Worm (Caenorhabditis elegans) whole organism, L4 larva: ENCODE data around the gene lgc-4.

Experiments
- F10B5.3 ChIP-seq: sonication (generic microtip); optimal IDR thresholded peaks from 2 replicates; lab custom pipeline; 2016; ENCODE audit warnings: mild to moderate bottlenecking, missing genetic modification characterization, missing compliant biosample characterization
- F37D6.2 ChIP-seq: sonication (generic microtip); optimal IDR thresholded peaks from 2 replicates; lab custom pipeline; 2016; ENCODE audit warnings: mild to moderate bottlenecking, missing genetic modification characterization, missing compliant biosample characterization
- F49E8.2 ChIP-seq: sonication (generic microtip); optimal IDR thresholded peaks from 2 replicates; lab custom pipeline; 2016; ENCODE audit warnings: missing compliant biosample characterization, mild to moderate bottlenecking, missing genetic modification characterization, borderline replicate concordance
- Y48G9A.11 ChIP-seq: fragments of 200-800 bp; sonication (Bioruptor generic); IDR thresholded peaks from 2 replicates; pipeline ENCODE4 v1.3.6; 2022; ENCODE audit warnings: missing genetic modification reagents, missing genetic modification characterization, missing compliant biosample characterization
- Y5F2A.4 ChIP-seq: fragments of 200-800 bp; sonication (Bioruptor generic); optimal IDR thresholded peaks from 2 replicates; lab custom pipeline; 2018; ENCODE audit warnings: mild to moderate bottlenecking, missing genetic modification characterization, missing compliant biosample characterization
- Y75B8A.6 ChIP-seq: fragments of 200-800 bp; sonication (Bioruptor generic); IDR thresholded peaks from 2 replicates; pipeline ENCODE4 v1.3.6; 2022; ENCODE audit warnings: missing genetic modification reagents, missing genetic modification characterization, missing compliant biosample characterization
- ZK337.2 ChIP-seq: fragments of 200-800 bp; sonication (Bioruptor generic); IDR thresholded peaks from 2 replicates; pipeline ENCODE4 v1.3.6; 2022; ENCODE audit warnings: missing genetic modification reagents, missing genetic modification characterization, missing compliant biosample characterization
- arid-1 ChIP-seq: fragments of 200-800 bp; sonication (Bioruptor generic); conservative IDR thresholded peaks from 2 replicates; pipeline ENCODE4 v1.3.6; 2022; ENCODE audit warnings: missing genetic modification reagents, missing genetic modification characterization, missing compliant biosample characterization
- ces-1 ChIP-seq: fragments of 150-350 bp; sonication (generic microtip); optimal IDR thresholded peaks from 4 replicates; lab custom pipeline; 2014; ENCODE audit warnings: missing biosample characterization, missing genetic modification reagents, missing genetic modification characterization
- ctbp-1 ChIP-seq: fragments of 200-800 bp; sonication (Bioruptor generic); IDR thresholded peaks from 2 replicates; pipeline ENCODE4 v1.3.6; 2022; ENCODE audit warnings: missing genetic modification reagents, missing genetic modification characterization, missing compliant biosample characterization
- daf-12 ChIP-seq: fragments of 150-350 bp; optimal IDR thresholded peaks from 2 replicates; lab custom pipeline; 2014; ENCODE audit warnings: missing biosample characterization, missing genetic modification reagents, missing genetic modification characterization
- daf-16 ChIP-seq, 3 experiments: sonication (generic microtip); optimal IDR thresholded peaks; 2 replicates each; lab custom pipeline; 2016 to 2017; ENCODE audit warnings: missing genetic modification characterization in 3 of 3, missing genetic modification reagents in 3 of 3, mild to moderate bottlenecking in 2 of 3, missing compliant biosample characterization in 2 of 3, missing biosample characterization in 1 of 3, moderate library complexity in 1 of 3
- daf-19 ChIP-seq: fragments of 200-800 bp; sonication (Bioruptor generic); conservative IDR thresholded peaks from 2 replicates; pipeline ENCODE4 v1.3.6; 2022; ENCODE audit warnings: missing genetic modification characterization, missing compliant biosample characterization
- daf-8 ChIP-seq: fragments of 200-800 bp; sonication (Bioruptor generic); IDR thresholded peaks from 2 replicates; pipeline ENCODE4 v1.3.6; 2022; ENCODE audit warnings: missing genetic modification characterization, missing compliant biosample characterization
- dmd-6 ChIP-seq: fragments of 200-800 bp; sonication (Bioruptor generic); IDR thresholded peaks from 2 replicates; pipeline ENCODE4 v1.3.6; 2022; ENCODE audit warnings: missing genetic modification reagents, missing genetic modification characterization, missing compliant biosample characterization
- dmd-8 ChIP-seq: fragments of 200-800 bp; sonication (Bioruptor generic); IDR thresholded peaks from 2 replicates; pipeline ENCODE4 v1.3.6; 2022; ENCODE audit warnings: missing genetic modification characterization, missing compliant biosample characterization
- duxl-1 ChIP-seq: sonication (generic microtip); optimal IDR thresholded peaks from 2 replicates; lab custom pipeline; 2016; ENCODE audit warnings: mild to moderate bottlenecking, missing genetic modification characterization, moderate library complexity, missing compliant biosample characterization; ENCODE audit not compliant: poor library complexity
- dve-1 ChIP-seq: sonication (generic microtip); optimal IDR thresholded peaks from 2 replicates; lab custom pipeline; 2017; ENCODE audit warnings: antibody characterized with exemption, mild to moderate bottlenecking, missing genetic modification characterization, missing compliant biosample characterization; ENCODE audit not compliant: insufficient read depth
- egl-27 ChIP-seq: sonication (generic microtip); optimal IDR thresholded peaks from 3 replicates; lab custom pipeline; 2017; ENCODE audit warnings: missing biosample characterization, missing genetic modification reagents, missing genetic modification characterization
- egl-43 ChIP-seq: fragments of 200-800 bp; sonication (Bioruptor generic); IDR thresholded peaks from 2 replicates; pipeline ENCODE4 v1.3.6; 2022; ENCODE audit warnings: missing genetic modification reagents, missing genetic modification characterization, missing compliant biosample characterization
- fos-1 ChIP-seq: fragments of 150-350 bp; optimal IDR thresholded peaks from 2 replicates; lab custom pipeline; 2014; ENCODE audit warnings: missing biosample characterization, missing genetic modification characterization
- gei-8 ChIP-seq: fragments of 200-800 bp; sonication (Bioruptor generic); optimal IDR thresholded peaks from 2 replicates; lab custom pipeline; 2018; ENCODE audit warnings: mild to moderate bottlenecking, missing genetic modification characterization, missing compliant biosample characterization
- hlh-11 ChIP-seq: fragments of 200-800 bp; sonication (Bioruptor generic); optimal IDR thresholded peaks from 2 replicates; lab custom pipeline; 2018; ENCODE audit warnings: mild to moderate bottlenecking, missing genetic modification characterization, missing compliant biosample characterization
- hlh-30 ChIP-seq: sonication (generic microtip); optimal IDR thresholded peaks from 2 replicates; lab custom pipeline; 2017; ENCODE audit warnings: antibody characterized with exemption, mild to moderate bottlenecking, missing genetic modification characterization, missing compliant biosample characterization; ENCODE audit not compliant: insufficient read depth
- hmg-1.1 ChIP-seq: fragments of 200-800 bp; sonication (Bioruptor generic); IDR thresholded peaks from 2 replicates; pipeline ENCODE4 v1.3.6; 2022; ENCODE audit warnings: missing genetic modification reagents, missing genetic modification characterization, missing compliant biosample characterization
- lim-7 ChIP-seq: fragments of 200-800 bp; sonication (Bioruptor generic); IDR thresholded peaks from 2 replicates; pipeline ENCODE4 v1.3.6; 2022; ENCODE audit warnings: missing genetic modification characterization, missing compliant biosample characterization
- lin-38 ChIP-seq: fragments of 200-800 bp; sonication (Bioruptor generic); IDR thresholded peaks from 2 replicates; pipeline ENCODE4 v1.3.6; 2022; ENCODE audit warnings: missing genetic modification reagents, missing genetic modification characterization, missing compliant biosample characterization
- lir-3 ChIP-seq: sonication (generic microtip); optimal IDR thresholded peaks from 2 replicates; lab custom pipeline; 2016; ENCODE audit warnings: mild to moderate bottlenecking, missing genetic modification characterization, missing compliant biosample characterization
- madf-5 ChIP-seq, 2 experiments: fragments of 200-800 bp; sonication (Bioruptor generic); IDR thresholded peaks; 2 replicates each; pipeline ENCODE4 v1.3.6; 2022; ENCODE audit warnings: missing compliant biosample characterization in 2 of 2, missing genetic modification characterization in 2 of 2
- mdt-29 ChIP-seq: fragments of 200-800 bp; sonication (Bioruptor generic); IDR thresholded peaks from 2 replicates; pipeline ENCODE4 v1.3.6; 2022; ENCODE audit warnings: missing genetic modification reagents, missing genetic modification characterization, missing compliant biosample characterization
- mes-2 ChIP-seq: sonication (generic microtip); optimal IDR thresholded peaks from 2 replicates; lab custom pipeline; 2016; ENCODE audit warnings: missing genotype, mild to moderate bottlenecking, missing genetic modification characterization, missing compliant biosample characterization; ENCODE audit not compliant: poor library complexity, severe bottlenecking
- mxl-3 ChIP-seq: fragments of 200-800 bp; sonication (Bioruptor generic); optimal IDR thresholded peaks from 2 replicates; lab custom pipeline; 2018; ENCODE audit warnings: mild to moderate bottlenecking, missing genetic modification characterization, missing compliant biosample characterization
- nhr-11 ChIP-seq: fragments of 150-350 bp; optimal IDR thresholded peaks from 2 replicates; lab custom pipeline; 2014; ENCODE audit warnings: missing biosample characterization, missing genetic modification characterization
- nhr-237 ChIP-seq: sonication (generic microtip); optimal IDR thresholded peaks from 2 replicates; lab custom pipeline; 2017; ENCODE audit warnings: missing biosample characterization, missing genetic modification characterization
- nhr-42 ChIP-seq: fragments of 200-800 bp; sonication (Bioruptor generic); IDR thresholded peaks from 2 replicates; pipeline ENCODE4 v1.3.6; 2022; ENCODE audit warnings: missing genetic modification characterization, missing compliant biosample characterization
- nhr-48 ChIP-seq: sonication (generic microtip); optimal IDR thresholded peaks from 2 replicates; lab custom pipeline; 2016; ENCODE audit warnings: mild to moderate bottlenecking, missing genetic modification characterization, missing compliant biosample characterization
- nhr-6 ChIP-seq: fragments of 150-350 bp; optimal IDR thresholded peaks from 2 replicates; lab custom pipeline; 2014; ENCODE audit warnings: missing biosample characterization, missing genetic modification characterization
- nhr-76 ChIP-seq: fragments of 150-350 bp; optimal IDR thresholded peaks from 2 replicates; lab custom pipeline; 2014; ENCODE audit warnings: missing biosample characterization, missing genetic modification characterization
- pha-4 ChIP-seq, 2 experiments: fragments of 150-350 bp in 1 of 2; fragments of 200-800 bp in 1 of 2; sonication (Bioruptor generic) in 1 of 2; IDR thresholded peaks in 1 of 2; optimal IDR thresholded peaks in 1 of 2; 2 replicates each; pipeline versions ENCODE4 v1.3.6 to Lab custom; 2014 to 2022; ENCODE audit warnings: missing genetic modification characterization in 2 of 2, missing genetic modification reagents in 2 of 2, missing biosample characterization in 1 of 2, missing compliant biosample characterization in 1 of 2
- pqm-1 ChIP-seq: sonication (generic microtip); optimal IDR thresholded peaks from 2 replicates; lab custom pipeline; 2017; ENCODE audit warnings: missing biosample characterization, missing genetic modification characterization
- rbr-2 ChIP-seq: sonication (generic microtip); optimal IDR thresholded peaks from 2 replicates; lab custom pipeline; 2016; ENCODE audit warnings: missing genotype, missing genetic modification characterization, missing compliant biosample characterization
- saeg-2 ChIP-seq: fragments of 200-800 bp; sonication (Bioruptor generic); IDR thresholded peaks from 2 replicates; pipeline ENCODE4 v1.3.6; 2022; ENCODE audit warnings: missing genetic modification reagents, missing genetic modification characterization, missing compliant biosample characterization
- tra-1 ChIP-seq: fragments of 200-800 bp; sonication (Bioruptor generic); IDR thresholded peaks from 2 replicates; pipeline ENCODE4 v1.3.6; 2022; ENCODE audit warnings: missing genetic modification reagents, missing genetic modification characterization, missing compliant biosample characterization
- vab-7 ChIP-seq: fragments of 200-800 bp; sonication (Bioruptor generic); IDR thresholded peaks from 2 replicates; pipeline ENCODE4 v1.3.6; 2022; ENCODE audit warnings: missing genetic modification reagents, missing genetic modification characterization, missing compliant biosample characterization
- zag-1 ChIP-seq: fragments of 150-350 bp; optimal IDR thresholded peaks from 2 replicates; lab custom pipeline; 2014; ENCODE audit warnings: missing biosample characterization, missing genetic modification characterization
- zfp-3 ChIP-seq: fragments of 200-800 bp; sonication (Bioruptor generic); conservative IDR thresholded peaks from 2 replicates; pipeline ENCODE4 v1.3.6; 2022; ENCODE audit warnings: missing genetic modification reagents, missing genetic modification characterization, missing compliant biosample characterization
- zip-11 ChIP-seq: fragments of 200-800 bp; sonication (Bioruptor generic); IDR thresholded peaks from 2 replicates; pipeline ENCODE4 v1.3.6; 2022; ENCODE audit warnings: missing genetic modification characterization, missing compliant biosample characterization
- ztf-7 ChIP-seq: fragments of 150-350 bp; optimal IDR thresholded peaks from 2 replicates; lab custom pipeline; 2014; ENCODE audit warnings: missing biosample characterization, missing genetic modification characterization

The lgc-4 gene

DNA sequence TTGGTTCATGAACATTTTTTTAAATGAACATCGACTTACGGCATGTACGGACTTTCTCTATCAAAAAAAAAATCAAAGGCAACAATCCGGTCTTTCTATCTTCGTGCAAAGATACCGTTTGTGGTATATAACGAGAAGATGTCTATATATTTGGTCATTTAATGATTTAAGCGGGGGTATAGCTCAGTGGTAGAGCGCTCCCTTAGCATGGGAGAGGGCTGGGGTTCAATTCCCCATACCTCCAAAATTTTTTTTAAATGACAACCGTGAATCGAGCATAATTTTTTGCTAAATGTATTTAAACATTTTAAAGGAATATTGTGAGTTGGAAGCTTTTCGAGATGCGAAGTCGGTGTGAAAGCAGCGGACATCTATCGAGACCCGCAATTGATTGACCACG is 3.3 kb downstream of the lgc-4 start (continued):
- TF ChIP-seq ZK337.2 (GFP tag; lab: Robert Waterston, UW), result peak; percentile 56; the same call in 1 of the 2 replicates
- TF ChIP-seq zfp-3 (GFP tag; lab: Robert Waterston, UW), result 0 out of 2 replicates have a peak, but pooled peaks have one; percentile 19
- peak; percentile 11 for TF ChIP-seq hlh-11 (tag; lab: Kevin White, UChicago)
- peak; percentile 62 for TF ChIP-seq mes-2 (tag; lab: Kevin White, UChicago)
- no peak for TF ChIP-seq nhr-42 (GFP tag; lab: Robert Waterston, UW)
- no peak for TF ChIP-seq nhr-6 (tag; lab: Kevin White, UChicago)
- 0 out of 2 replicates have a peak, but pooled peaks have one; percentile 15 for TF ChIP-seq hmg-1.1 (GFP tag; lab: Robert Waterston, UW)
- TF ChIP-seq nhr-48, result peak; percentile 19
- TF ChIP-seq vab-7, result peak; percentile 71
- TF ChIP-seq lin-38, result no peak
- TF ChIP-seq dmd-8 (GFP tag; lab: Robert Waterston, UW), result peak; percentile 89
- 0 out of 2 replicates have a peak, but pooled peaks have one; percentile 36 for TF ChIP-seq ctbp-1 (GFP tag; lab: Robert Waterston, UW)
- peak in 1 of 2 experiments; percentile 85 for TF ChIP-seq daf-16 (GFP tag; optimal IDR thresholded peaks at IDR 0.05; lab: Kevin White, UChicago)
- no peak for TF ChIP-seq daf-16 (tag; optimal IDR thresholded peaks at IDR 0.05; lab: Kevin White, UChicago)
- TF ChIP-seq duxl-1 (tag; lab: Kevin White, UChicago), result peak; percentile 63
- peak; percentile 11 for TF ChIP-seq F49E8.2 (tag; lab: Kevin White, UChicago)
- peak; percentile 33 for TF ChIP-seq gei-8
- TF ChIP-seq tra-1, result peak; percentile 64
- no peak for TF ChIP-seq dve-1
- no peak for TF ChIP-seq nhr-76 (tag; lab: Kevin White, UChicago)
- peak; percentile 52 for TF ChIP-seq lir-3 (tag; lab: Kevin White, UChicago)
- TF ChIP-seq pha-4 (GFP tag; IDR thresholded peaks at IDR 0.05; lab: Robert Waterston, UW), result peak; percentile 78; the same call in 1 of the 2 replicates
- no peak for TF ChIP-seq pha-4 (tag; optimal IDR thresholded peaks at IDR 0.05; lab: Kevin White, UChicago)
- no peak for TF ChIP-seq nhr-11 (tag; lab: Kevin White, UChicago)
- TF ChIP-seq dmd-6, result peak; percentile 43
- no peak for TF ChIP-seq daf-12
- no peak for TF ChIP-seq Y75B8A.6 (GFP tag; lab: Robert Waterston, UW)
- no peak for TF ChIP-seq fos-1 (tag; lab: Kevin White, UChicago)
- no peak for TF ChIP-seq zag-1
- TF ChIP-seq saeg-2 (GFP tag; lab: Robert Waterston, UW), result 0 out of 2 replicates have a peak, but pooled peaks have one; percentile 42
- 0 out of 2 replicates have a peak, but pooled peaks have one; percentile 8 for TF ChIP-seq mdt-29
- peak; percentile 91 for TF ChIP-seq egl-43
- TF ChIP-seq nhr-237 (tag; lab: Kevin White, UChicago), result no peak
- no peak for TF ChIP-seq rbr-2 (tag; lab: Kevin White, UChicago)
- TF ChIP-seq Y48G9A.11 (GFP tag; lab: Robert Waterston, UW), result peak; percentile 72
- no peak for TF ChIP-seq egl-27
- peak; percentile 60; the same call in 1 of the 2 replicates for TF ChIP-seq daf-19 (GFP tag; lab: Robert Waterston, UW)
- TF ChIP-seq pqm-1, result no peak
- TF ChIP-seq hlh-30 (tag; lab: Kevin White, UChicago), result peak; percentile 30
- TF ChIP-seq ztf-7 (tag; lab: Kevin White, UChicago), result no peak

DNA sequence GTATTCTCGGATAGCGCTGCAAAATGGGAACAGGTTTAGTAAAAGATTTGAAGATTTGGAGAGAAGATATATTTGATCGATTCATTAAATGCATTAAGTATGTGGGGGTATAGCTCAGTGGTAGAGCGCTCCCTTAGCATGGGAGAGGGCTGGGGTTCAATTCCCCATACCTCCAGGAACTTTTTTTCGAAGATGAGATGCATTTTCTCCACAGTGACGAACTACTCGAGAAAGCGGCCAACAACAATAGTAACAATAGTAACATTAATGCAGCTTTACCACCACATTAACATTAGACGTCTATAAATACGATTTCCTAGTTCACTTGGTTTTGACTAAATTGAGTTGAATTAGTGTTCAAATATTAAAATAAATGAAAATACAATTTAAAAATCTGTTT is 4.3 kb downstream of the lgc-4 start:
- TF ChIP-seq Y5F2A.4 (GFP tag; lab: Kevin White, UChicago) (peak; percentile 29), F49E8.2 (tag; lab: Kevin White, UChicago) (peak; percentile 74), F37D6.2 (no peak), zip-11 (0 out of 2 replicates have a peak, but pooled peaks have one; percentile 54), F10B5.3 (tag; lab: Kevin White, UChicago) (peak; percentile 38), lir-3 (tag; lab: Kevin White, UChicago) (peak; percentile 71), lim-7 (GFP tag; lab: Robert Waterston, UW) (peak; percentile 89), duxl-1 (tag; lab: Kevin White, UChicago) (peak; percentile 60), ces-1 (GFP tag; lab: Kevin White, UChicago) (no peak), egl-27 (no peak), arid-1 (GFP tag; lab: Robert Waterston, UW) (0 out of 2 replicates have a peak, but pooled peaks have one; percentile 62), mxl-3 (GFP tag; lab: Kevin White, UChicago) (peak; percentile 26), daf-8 (GFP tag; lab: Robert Waterston, UW) (peak; percentile 75; the same call in 1 of the 2 replicates), nhr-11 (tag; lab: Kevin White, UChicago) (no peak), vab-7 (peak; percentile 78), madf-5 (GFP tag; IDR thresholded peaks at IDR 0.05; lab: Robert Waterston, UW) (no peak), pha-4 (GFP tag; IDR thresholded peaks at IDR 0.05; lab: Robert Waterston, UW) (peak; percentile 69; the same call in 1 of the 2 replicates), pha-4 (tag; optimal IDR thresholded peaks at IDR 0.05; lab: Kevin White, UChicago) (no peak)
